Worm (Caenorhabditis elegans) whole organism, L1 larva: ENCODE results near the gene strd-1.

ENCODE experiments used
- C04F5.9 ChIP-seq: sonication (generic microtip); optimal IDR thresholded peaks from 2 replicates; lab custom pipeline; 2016; ENCODE audit warnings: missing genetic modification characterization, missing compliant biosample characterization
- F16B12.6 ChIP-seq: fragments of 150-350 bp; optimal IDR thresholded peaks from 2 replicates; lab custom pipeline; 2014; ENCODE audit warnings: missing biosample characterization, missing genetic modification characterization
- aha-1 ChIP-seq: fragments of 150-350 bp; optimal IDR thresholded peaks from 2 replicates; lab custom pipeline; 2014; ENCODE audit warnings: missing biosample characterization, missing genetic modification characterization
- blmp-1 ChIP-seq: fragments of 150-350 bp; optimal IDR thresholded peaks from 2 replicates; lab custom pipeline; 2014; ENCODE audit warnings: missing biosample characterization, missing genetic modification characterization
- ceh-63 ChIP-seq: fragments of 200-800 bp; sonication (Bioruptor generic); optimal IDR thresholded peaks from 2 replicates; lab custom pipeline; 2018; ENCODE audit warnings: mild to moderate bottlenecking, missing genetic modification characterization, missing compliant biosample characterization
- ceh-88 ChIP-seq: fragments of 200-800 bp; sonication (Bioruptor generic); IDR thresholded peaks from 2 replicates; pipeline ENCODE4 v1.3.6; 2022; ENCODE audit warnings: missing genetic modification characterization, missing compliant biosample characterization
- dpl-1 ChIP-seq, 3 experiments: fragments of 150-350 bp in 2 of 3; sonication (generic microtip) in 1 of 3; optimal IDR thresholded peaks; 2 replicates each; lab custom pipeline; 2014 to 2017; ENCODE audit warnings: missing biosample characterization in 3 of 3, missing genetic modification characterization in 3 of 3, missing genetic modification reagents in 3 of 3
- dsc-1 ChIP-seq: sonication (generic microtip); optimal IDR thresholded peaks from 2 replicates; lab custom pipeline; 2016; ENCODE audit warnings: mild to moderate bottlenecking, missing genetic modification characterization, missing compliant biosample characterization
- efl-1 ChIP-seq, 4 experiments: fragments of 150-350 bp; optimal IDR thresholded peaks in 3 of 4; peaks in 1 of 4; 1 replicate in 1 of 4; 2 replicates in 3 of 4; lab custom pipeline; 2014; ENCODE audit warnings: missing biosample characterization in 2 of 4, missing genetic modification characterization in 2 of 4, missing genetic modification reagents in 2 of 4
- egl-13 ChIP-seq: sonication (generic microtip); optimal IDR thresholded peaks from 2 replicates; lab custom pipeline; 2016; ENCODE audit warnings: missing genotype, missing genetic modification reagents, missing genetic modification characterization, missing compliant biosample characterization
- egl-27 ChIP-seq, 2 experiments: fragments of 150-350 bp in 1 of 2; sonication (generic microtip); optimal IDR thresholded peaks; 3 replicates each; lab custom pipeline; 2017 to 2018; ENCODE audit warnings: missing biosample characterization in 2 of 2, missing genetic modification characterization in 2 of 2, missing genetic modification reagents in 2 of 2
- ets-5 ChIP-seq: fragments of 200-800 bp; sonication (Bioruptor generic); IDR thresholded peaks from 2 replicates; pipeline ENCODE4 v1.3.6; 2022; ENCODE audit warnings: missing genetic modification characterization, missing compliant biosample characterization
- fkh-10 ChIP-seq: sonication (generic microtip); optimal IDR thresholded peaks from 2 replicates; lab custom pipeline; 2017; ENCODE audit warnings: missing biosample characterization, missing genetic modification reagents, missing genetic modification characterization
- fos-1 ChIP-seq: fragments of 150-350 bp; optimal IDR thresholded peaks from 2 replicates; lab custom pipeline; 2014; ENCODE audit warnings: missing biosample characterization, missing genetic modification characterization
- grh-1 ChIP-seq: fragments of 200-800 bp; sonication (Bioruptor generic); IDR thresholded peaks from 2 replicates; pipeline ENCODE4 v1.3.6; 2022; ENCODE audit warnings: missing genetic modification reagents, missing genetic modification characterization, missing compliant biosample characterization
- hlh-17 ChIP-seq: fragments of 200-800 bp; sonication (Bioruptor generic); optimal IDR thresholded peaks from 2 replicates; lab custom pipeline; 2018; ENCODE audit warnings: missing genetic modification characterization, mild to moderate bottlenecking, missing compliant biosample characterization, moderate library complexity, borderline replicate concordance
- hpl-2 ChIP-seq: fragments of 150-350 bp; optimal IDR thresholded peaks from 2 replicates; lab custom pipeline; 2014; ENCODE audit warnings: missing biosample characterization, missing genetic modification reagents, missing genetic modification characterization
- irx-1 ChIP-seq: sonication (generic microtip); optimal IDR thresholded peaks from 2 replicates; lab custom pipeline; 2016; ENCODE audit warnings: missing genetic modification characterization, missing compliant biosample characterization
- jun-1 ChIP-seq: fragments of 150-350 bp; optimal IDR thresholded peaks from 2 replicates; lab custom pipeline; 2014; ENCODE audit warnings: missing biosample characterization, missing genetic modification reagents, missing genetic modification characterization
- lin-14 ChIP-seq: fragments of 200-800 bp; sonication (Bioruptor generic); optimal IDR thresholded peaks from 2 replicates; lab custom pipeline; 2018; ENCODE audit warnings: mild to moderate bottlenecking, missing genetic modification characterization, moderate library complexity, missing compliant biosample characterization
- lin-15B ChIP-seq: fragments of 150-350 bp; sonication (generic microtip); optimal IDR thresholded peaks from 3 replicates; lab custom pipeline; 2014; ENCODE audit warnings: missing biosample characterization, missing genetic modification characterization
- nhr-11 ChIP-seq: fragments of 150-350 bp; optimal IDR thresholded peaks from 2 replicates; lab custom pipeline; 2014; ENCODE audit warnings: missing biosample characterization, missing genetic modification characterization
- nhr-12 ChIP-seq: sonication (generic microtip); optimal IDR thresholded peaks from 2 replicates; lab custom pipeline; 2017; ENCODE audit warnings: missing biosample characterization, missing genetic modification characterization
- nhr-20 ChIP-seq: sonication (generic microtip); optimal IDR thresholded peaks from 2 replicates; lab custom pipeline; 2016; ENCODE audit warnings: mild to moderate bottlenecking, missing genetic modification characterization, missing compliant biosample characterization
- nhr-47 ChIP-seq: sonication (generic microtip); optimal IDR thresholded peaks from 2 replicates; lab custom pipeline; 2016; ENCODE audit warnings: mild to moderate bottlenecking, missing genetic modification characterization, moderate library complexity, missing compliant biosample characterization
- nhr-76 ChIP-seq: sonication (generic microtip); optimal IDR thresholded peaks from 2 replicates; lab custom pipeline; 2017; ENCODE audit warnings: missing biosample characterization, missing genetic modification characterization
- nhr-90 ChIP-seq: sonication (generic microtip); optimal IDR thresholded peaks from 2 replicates; lab custom pipeline; 2016; ENCODE audit warnings: mild to moderate bottlenecking, missing genetic modification characterization, missing compliant biosample characterization; ENCODE audit not compliant: poor library complexity
- pax-3 ChIP-seq: fragments of 200-800 bp; sonication (Bioruptor generic); optimal IDR thresholded peaks from 2 replicates; lab custom pipeline; 2018; ENCODE audit warnings: mild to moderate bottlenecking, missing genetic modification characterization, moderate library complexity, missing compliant biosample characterization
- pqm-1 ChIP-seq: sonication (generic microtip); optimal IDR thresholded peaks from 3 replicates; lab custom pipeline; 2017; ENCODE audit warnings: missing biosample characterization, missing genetic modification characterization
- skn-1 ChIP-seq: fragments of 150-350 bp; optimal IDR thresholded peaks from 2 replicates; lab custom pipeline; 2014; ENCODE audit warnings: missing biosample characterization, missing genetic modification characterization
- snu-23 ChIP-seq: sonication (generic microtip); optimal IDR thresholded peaks from 2 replicates; lab custom pipeline; 2016; ENCODE audit warnings: missing genetic modification characterization, missing compliant biosample characterization
- sptf-1 ChIP-seq: fragments of 150-350 bp; optimal IDR thresholded peaks from 2 replicates; lab custom pipeline; 2014; ENCODE audit warnings: missing biosample characterization, missing genetic modification characterization
- tbx-2 ChIP-seq: sonication (generic microtip); optimal IDR thresholded peaks from 2 replicates; lab custom pipeline; 2016; ENCODE audit warnings: missing genetic modification characterization, missing compliant biosample characterization
- unc-130 ChIP-seq: fragments of 150-350 bp; optimal IDR thresholded peaks from 2 replicates; lab custom pipeline; 2017; ENCODE audit warnings: missing biosample characterization, missing genetic modification characterization, inconsistent platforms
- unc-62 ChIP-seq: fragments of 150-350 bp; optimal IDR thresholded peaks from 2 replicates; lab custom pipeline; 2014; ENCODE audit warnings: missing biosample characterization, missing genetic modification reagents, missing genetic modification characterization
- ztf-11 ChIP-seq, 2 experiments: sonication (generic microtip); optimal IDR thresholded peaks; 2 replicates each; lab custom pipeline; 2016 to 2017; ENCODE audit warnings: missing genetic modification characterization in 2 of 2, missing biosample characterization in 1 of 2, missing compliant biosample characterization in 1 of 2
- ztf-4 ChIP-seq: fragments of 150-350 bp; optimal IDR thresholded peaks from 2 replicates; lab custom pipeline; 2014; ENCODE audit warnings: missing biosample characterization, missing genetic modification characterization

strd-1 gene

ce11 chrIII:10909166-10909565 lies 38.1 kb upstream of the strd-1 start:
- no peak for TF ChIP-seq hpl-2 (GFP tag; lab: Kevin White, UChicago)
- no peak for TF ChIP-seq efl-1 (optimal IDR thresholded peaks at IDR 0.05; lab: Kevin White, UChicago)
- TF ChIP-seq efl-1 (GFP tag; optimal IDR thresholded peaks at IDR 0.05 in 1 of 2; lab: Kevin White, UChicago), result peak in 1 of 2 experiments; percentile 94

- peak; percentile 57 for TF ChIP-seq blmp-1 (tag; lab: Kevin White, UChicago)
- no peak for TF ChIP-seq jun-1
- TF ChIP-seq, all 84 proteins: peak for 1
Observed at ce11 chrIII:10911160-10911559, 36.1 kb upstream of the strd-1 start, which contains the start of gene cut-6. cut-6 (plus strand) TSS chrIII:10911460.

- TF ChIP-seq skn-1 (no peak), fos-1 (no peak), unc-130 (tag; lab: Kevin White, UChicago) (no peak), lin-15B (no peak), irx-1 (no peak), egl-27 (tag; optimal IDR thresholded peaks at IDR 0.05; lab: Kevin White, UChicago) (no peak), nhr-20 (tag; lab: Kevin White, UChicago) (no peak), dsc-1 (no peak), ztf-4 (tag; lab: Kevin White, UChicago) (no peak), pax-3 (tag; lab: Kevin White, UChicago) (no peak), sptf-1 (tag; lab: Kevin White, UChicago) (no peak), unc-62 (GFP tag; lab: Kevin White, UChicago) (no peak), fkh-10 (GFP tag; lab: Kevin White, UChicago) (no peak), grh-1 (GFP tag; lab: Robert Waterston, UW) (no peak), hlh-17 (GFP tag; lab: Kevin White, UChicago) (no peak), C04F5.9 (tag; lab: Kevin White, UChicago) (no peak), nhr-90 (tag; lab: Kevin White, UChicago) (no peak), aha-1 (tag; lab: Kevin White, UChicago) (no peak), pqm-1 (tag; lab: Kevin White, UChicago) (no peak), ceh-63 (GFP tag; lab: Kevin White, UChicago) (no peak)
Observed at ce11 chrIII:10914971-10915370, 32.3 kb upstream of the strd-1 start.

ce11 chrIII:10920044-10920443 lies 27.2 kb upstream of the strd-1 start, which contains the start of gene vab-7:
vab-7 (plus strand) TSS chrIII:10920344.
- TF ChIP-seq egl-27 (tag; optimal IDR thresholded peaks at IDR 0.05; lab: Kevin White, UChicago) (no peak), ztf-11 (tag; optimal IDR thresholded peaks at IDR 0.05; lab: Kevin White, UChicago) (no peak)

- TF ChIP-seq tbx-2 (tag; lab: Kevin White, UChicago), result no peak
- no peak for TF ChIP-seq efl-1 (optimal IDR thresholded peaks at IDR 0.05; lab: Kevin White, UChicago)
- peak in 1 of 2 experiments; percentile 87 for TF ChIP-seq efl-1 (GFP tag; optimal IDR thresholded peaks at IDR 0.05 in 1 of 2; lab: Kevin White, UChicago)
- TF ChIP-seq blmp-1 (tag; lab: Kevin White, UChicago), result no peak
Observed at ce11 chrIII:10921474-10921873, 25.8 kb upstream of the strd-1 start.

- TF ChIP-seq lin-14 (no peak), F16B12.6 (tag; lab: Kevin White, UChicago) (no peak), blmp-1 (tag; lab: Kevin White, UChicago) (no peak), dpl-1 (GFP tag; optimal IDR thresholded peaks at IDR 0.05; lab: Kevin White, UChicago) (no peak), fos-1 (no peak), jun-1 (no peak), irx-1 (no peak), nhr-76 (tag; lab: Kevin White, UChicago) (no peak), nhr-11 (tag; lab: Kevin White, UChicago) (no peak), egl-13 (tag; lab: Kevin White, UChicago) (no peak), sptf-1 (tag; lab: Kevin White, UChicago) (no peak), pax-3 (tag; lab: Kevin White, UChicago) (no peak), ets-5 (GFP tag; lab: Robert Waterston, UW) (no peak), ceh-88 (GFP tag; lab: Robert Waterston, UW) (no peak), nhr-47 (no peak), snu-23 (GFP tag; lab: Kevin White, UChicago) (no peak), nhr-12 (no peak)
Observed at ce11 chrIII:10923539-10923938, 23.7 kb upstream of the strd-1 start.
